Fruit fly (Drosophila melanogaster): Measurements from ENCODE around the gene CG42780.

Gene CG42780

DNA sequence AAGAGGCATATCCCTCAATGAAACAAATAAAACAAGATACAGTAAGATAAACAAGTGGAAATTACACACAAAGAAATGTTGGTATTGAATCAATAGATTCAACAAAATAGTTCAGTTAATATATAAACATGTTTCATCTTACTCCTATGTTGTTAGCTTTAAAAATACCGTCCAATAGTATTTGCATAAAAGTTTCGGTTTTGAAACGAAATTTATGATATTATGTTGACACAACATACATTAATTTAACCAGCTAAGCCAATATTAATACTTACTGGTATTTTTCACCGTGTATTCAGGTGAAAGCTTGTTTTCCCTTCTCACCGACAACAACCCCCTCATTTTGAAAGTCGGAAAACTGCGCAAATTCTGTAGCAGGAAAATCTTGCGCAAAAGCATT lies 6.5 kb upstream of the CG42780 start (continued):
- TF ChIP-seq CG3847 (GFP tag; IDR thresholded peaks at IDR 0.05) = peak; percentile 38; the same call in 1 of the 2 replicates
- no peak for TF ChIP-seq fru (optimal IDR thresholded peaks at IDR 0.05)
- peak; percentile 29 for TF ChIP-seq fu2 (GFP tag; optimal IDR thresholded peaks at IDR 0.05)
- no peak for TF ChIP-seq Aef1 (GFP tag; IDR thresholded peaks at IDR 0.05)
- TF ChIP-seq HLH4C (GFP tag; IDR thresholded peaks at IDR 0.05; ENCODE audit: partially characterized antibody) = no peak
- peak; percentile 41 for TF ChIP-seq pb (GFP tag; optimal IDR thresholded peaks at IDR 0.05)
- peak; percentile 23; the same call in 1 of the 2 replicates for TF ChIP-seq CG31224 (GFP tag; IDR thresholded peaks at IDR 0.05)
- peak; percentile 33 for TF ChIP-seq maf-S (GFP tag; optimal IDR thresholded peaks at IDR 0.05)
- TF ChIP-seq jigr1 (GFP tag; IDR thresholded peaks at IDR 0.05) = no peak
- TF ChIP-seq Bgb (GFP tag; IDR thresholded peaks at IDR 0.05; ENCODE audit: partially characterized antibody) = no peak
- TF ChIP-seq so (GFP tag; IDR thresholded peaks at IDR 0.05) = peak; percentile 69; the same call in 2 of the 3 replicates
- peak; percentile 36 for TF ChIP-seq Nf-YC (tag; optimal IDR thresholded peaks at IDR 0.05)
- TF ChIP-seq CG4730 (GFP tag; IDR thresholded peaks at IDR 0.05) = no peak
- TF ChIP-seq dmrt11E (tag; optimal IDR thresholded peaks at IDR 0.05) = peak; percentile 31
- no peak for TF ChIP-seq CG11696 (GFP tag; IDR thresholded peaks at IDR 0.05)
- peak; percentile 26 for TF ChIP-seq MTF-1 (GFP tag; optimal IDR thresholded peaks at IDR 0.05; ENCODE audit: borderline replicate concordance)
- no peak for TF ChIP-seq sim (GFP tag; IDR thresholded peaks at IDR 0.05)
- peak; percentile 26 for TF ChIP-seq CG8944 (GFP tag; optimal IDR thresholded peaks at IDR 0.05)
- peak; percentile 23 for TF ChIP-seq NC2α (GFP tag; optimal IDR thresholded peaks at IDR 0.05)
- TF ChIP-seq schlank (tag; optimal IDR thresholded peaks at IDR 0.05) = peak; percentile 33
- no peak for TF ChIP-seq Dip3 (GFP tag; optimal IDR thresholded peaks at IDR 0.05)
- TF ChIP-seq CG8765 (GFP tag; IDR thresholded peaks at IDR 0.05) = no peak
- no peak for TF ChIP-seq cg (GFP tag; optimal IDR thresholded peaks at IDR 0.05)
- peak; percentile 41 for TF ChIP-seq mam (GFP tag; optimal IDR thresholded peaks at IDR 0.05)
- no peak for TF ChIP-seq BEAF-32 (GFP tag; optimal IDR thresholded peaks at IDR 0.05)
- peak; percentile 46 for TF ChIP-seq CG18476 (GFP tag; optimal IDR thresholded peaks at IDR 0.05)
- TF ChIP-seq Camta (GFP tag; optimal IDR thresholded peaks at IDR 0.05) = peak; percentile 57
- TF ChIP-seq fd3F (GFP tag; optimal IDR thresholded peaks at IDR 0.05) = peak; percentile 56
- TF ChIP-seq CG7271 (tag; optimal IDR thresholded peaks at IDR 0.05) = peak; percentile 36
- TF ChIP-seq lola (GFP tag; optimal IDR thresholded peaks at IDR 0.05) = peak in 1 of 3 experiments; percentile 63
- no peak for TF ChIP-seq Poxn (GFP tag; IDR thresholded peaks at IDR 0.05)
- TF ChIP-seq HmgD (GFP tag; optimal IDR thresholded peaks at IDR 0.05) = no peak
- TF ChIP-seq CG3065 (GFP tag; optimal IDR thresholded peaks at IDR 0.05) = no peak
- TF ChIP-seq CHES-1-like (GFP tag; optimal IDR thresholded peaks at IDR 0.05) = peak; percentile 55
- TF ChIP-seq ci (GFP tag; IDR thresholded peaks at IDR 0.05) = peak; percentile 72
- no peak for TF ChIP-seq br (optimal IDR thresholded peaks at IDR 0.05)
- TF ChIP-seq Vsx1 (GFP tag; optimal IDR thresholded peaks at IDR 0.05) = peak; percentile 15
- peak; percentile 1 for TF ChIP-seq CG10462 (GFP tag; optimal IDR thresholded peaks at IDR 0.05)
- TF ChIP-seq CG6854 (GFP tag; optimal IDR thresholded peaks at IDR 0.05) = peak; percentile 66
- TF ChIP-seq cad (GFP tag; optimal IDR thresholded peaks at IDR 0.05) = no peak
- peak; percentile 75 for TF ChIP-seq CG13424 (tag; optimal IDR thresholded peaks at IDR 0.05)
- no peak for TF ChIP-seq CG3995 (GFP tag; optimal IDR thresholded peaks at IDR 0.05)
- peak; percentile 64 for TF ChIP-seq CG17568 (GFP tag; optimal IDR thresholded peaks at IDR 0.05)
- peak; percentile 80 for TF ChIP-seq CG12299 (tag; optimal IDR thresholded peaks at IDR 0.05)
- TF ChIP-seq tll (GFP tag; optimal IDR thresholded peaks at IDR 0.05) = no peak
- peak; percentile 47 for TF ChIP-seq NK7.1 (GFP tag; optimal IDR thresholded peaks at IDR 0.05)
- TF ChIP-seq jing (GFP tag; optimal IDR thresholded peaks at IDR 0.05) = peak; percentile 37
- TF ChIP-seq CG11247 (GFP tag; IDR thresholded peaks at IDR 0.05) = no peak
- peak; percentile 67 for TF ChIP-seq grau (tag; optimal IDR thresholded peaks at IDR 0.05)
- peak; percentile 39 for TF ChIP-seq CG33557 (GFP tag; optimal IDR thresholded peaks at IDR 0.05)
- TF ChIP-seq CG1233 (GFP tag; optimal IDR thresholded peaks at IDR 0.05) = peak; percentile 67
- TF ChIP-seq tin (GFP tag; optimal IDR thresholded peaks at IDR 0.05) = peak; percentile 43
